Fruit fly (Drosophila melanogaster) whole organism, embryonic: ENCODE measurements around the gene ZnT77C.

Experiments used
- CG10209 ChIP-seq: fragments of 200-800 bp; sonication (Bioruptor generic); optimal IDR thresholded peaks from 3 replicates; lab custom pipeline; 2017; ENCODE audit warnings: missing biosample characterization, mild to moderate bottlenecking, missing genetic modification characterization, missing genetic modification reagents
- CG12299 ChIP-seq: fragments of 200-800 bp; sonication (Bioruptor generic); optimal IDR thresholded peaks from 2 replicates; lab custom pipeline; 2018; ENCODE audit warnings: missing biosample characterization, mild to moderate bottlenecking, missing genetic modification characterization
- CG13287 ChIP-seq: fragments of 200-800 bp; sonication (Bioruptor generic); IDR thresholded peaks from 2 replicates; pipeline ENCODE4 v1.3.6; 2022; ENCODE audit warnings: missing biosample characterization, missing genetic modification characterization; ENCODE audit not compliant: partially characterized antibody
- CG13296 ChIP-seq: fragments of 200-800 bp; sonication (Bioruptor generic); optimal IDR thresholded peaks from 3 replicates; lab custom pipeline; 2018; ENCODE audit warnings: missing biosample characterization, mild to moderate bottlenecking, missing genetic modification characterization
- CG13894 ChIP-seq: fragments of 200-800 bp; sonication (Bioruptor generic); optimal IDR thresholded peaks from 3 replicates; lab custom pipeline; 2018; ENCODE audit warnings: missing biosample characterization, mild to moderate bottlenecking, missing genetic modification characterization, moderate library complexity
- CG14441 ChIP-seq: fragments of 200-800 bp; sonication (Bioruptor generic); IDR thresholded peaks from 2 replicates; pipeline ENCODE4 v1.3.6; 2022; ENCODE audit warnings: missing biosample characterization, missing genetic modification characterization
- CG14667 ChIP-seq: fragments of 200-800 bp; sonication (Bioruptor generic); IDR thresholded peaks from 2 replicates; pipeline ENCODE4 v1.3.6; 2022; ENCODE audit warnings: missing biosample characterization, missing genetic modification characterization
- CG16863 ChIP-seq: fragments of 200-800 bp; sonication (Bioruptor generic); optimal IDR thresholded peaks from 3 replicates; lab custom pipeline; 2016; ENCODE audit warnings: missing biosample characterization, missing genetic modification characterization
- CG17186 ChIP-seq: fragments of 200-800 bp; sonication (Bioruptor generic); optimal IDR thresholded peaks from 3 replicates; lab custom pipeline; 2017; ENCODE audit warnings: missing biosample characterization, missing genetic modification reagents, missing genetic modification characterization
- CG17328 ChIP-seq: fragments of 200-800 bp; sonication (Bioruptor generic); IDR thresholded peaks from 2 replicates; pipeline ENCODE4 v1.3.6; 2022; ENCODE audit warnings: missing biosample characterization, missing genetic modification characterization
- CG18262 ChIP-seq: fragments of 200-800 bp; optimal IDR thresholded peaks from 3 replicates; lab custom pipeline; 2019; ENCODE audit warnings: missing biosample characterization, mild to moderate bottlenecking, missing genetic modification characterization, moderate library complexity
- CG1832 ChIP-seq: fragments of 200-800 bp; sonication (Bioruptor generic); optimal IDR thresholded peaks from 2 replicates; lab custom pipeline; 2017; ENCODE audit warnings: missing biosample characterization, mild to moderate bottlenecking, missing genetic modification characterization, inconsistent platforms
- CG31388 ChIP-seq: fragments of 200-800 bp; sonication (Bioruptor generic); optimal IDR thresholded peaks from 2 replicates; lab custom pipeline; 2016; ENCODE audit warnings: missing biosample characterization, missing genetic modification characterization
- CG4820 ChIP-seq: fragments of 200-800 bp; sonication (Bioruptor generic); optimal IDR thresholded peaks from 3 replicates; lab custom pipeline; 2016; ENCODE audit warnings: missing biosample characterization, missing genetic modification characterization
- CG5180 ChIP-seq: fragments of 200-800 bp; sonication (Bioruptor generic); optimal IDR thresholded peaks from 3 replicates; lab custom pipeline; 2017; ENCODE audit warnings: missing biosample characterization, missing genetic modification characterization, mild to moderate bottlenecking, moderate library complexity, missing genetic modification reagents
- CG8290 ChIP-seq, 3 experiments: fragments of 200-800 bp; sonication (Bioruptor generic); optimal IDR thresholded peaks; 2 replicates each; lab custom pipeline; 2016 to 2019; ENCODE audit warnings: missing biosample characterization in 3 of 3, missing genetic modification characterization in 3 of 3, mild to moderate bottlenecking in 2 of 3, moderate library complexity in 1 of 3
- CG9609 ChIP-seq: fragments of 200-800 bp; sonication (Bioruptor generic); optimal IDR thresholded peaks from 3 replicates; lab custom pipeline; 2016; ENCODE audit warnings: missing biosample characterization, missing genetic modification characterization
- CG9727 ChIP-seq: fragments of 200-800 bp; sonication (Bioruptor generic); optimal IDR thresholded peaks from 3 replicates; lab custom pipeline; 2017; ENCODE audit warnings: missing biosample characterization, mild to moderate bottlenecking, missing genetic modification characterization
- CG9817 ChIP-seq: fragments of 200-800 bp; sonication (Bioruptor generic); optimal IDR thresholded peaks from 2 replicates; lab custom pipeline; 2018; ENCODE audit warnings: missing biosample characterization, mild to moderate bottlenecking, missing genetic modification characterization, moderate library complexity
- Dek ChIP-seq: fragments of 200-800 bp; sonication (Bioruptor generic); optimal IDR thresholded peaks from 3 replicates; lab custom pipeline; 2019; ENCODE audit warnings: missing biosample characterization, mild to moderate bottlenecking, missing genetic modification characterization, moderate library complexity
- ERR ChIP-seq: fragments of 200-800 bp; sonication (Bioruptor generic); optimal IDR thresholded peaks from 2 replicates; lab custom pipeline; 2016; ENCODE audit warnings: missing biosample characterization, missing genetic modification characterization
- Hr39 ChIP-seq: fragments of >200 bp; optimal IDR thresholded peaks from 2 replicates; lab custom pipeline; 2017
- Mes4 ChIP-seq: fragments of 200-800 bp; sonication (Bioruptor generic); optimal IDR thresholded peaks from 2 replicates; lab custom pipeline; 2016; ENCODE audit warnings: missing biosample characterization, missing genetic modification characterization
- NC2α ChIP-seq: fragments of 200-800 bp; sonication (Bioruptor generic); optimal IDR thresholded peaks from 2 replicates; lab custom pipeline; 2016; ENCODE audit warnings: missing biosample characterization, missing genetic modification characterization
- NFAT ChIP-seq: fragments of 200-800 bp; sonication (Bioruptor generic); IDR thresholded peaks from 2 replicates; pipeline ENCODE4 v1.3.6; 2022; ENCODE audit warnings: missing biosample characterization, missing genetic modification characterization
- Sox100B ChIP-seq: fragments of 200-800 bp; sonication (Bioruptor generic); optimal IDR thresholded peaks from 3 replicates; lab custom pipeline; 2018; ENCODE audit warnings: missing biosample characterization, mild to moderate bottlenecking, missing genetic modification characterization
- Sox102F ChIP-seq: fragments of 200-800 bp; sonication (Bioruptor generic); optimal IDR thresholded peaks from 2 replicates; lab custom pipeline; 2018; ENCODE audit warnings: missing biosample characterization, mild to moderate bottlenecking, missing genetic modification characterization, moderate library complexity
- Xbp1 ChIP-seq: fragments of 200-800 bp; sonication (Bioruptor generic); optimal IDR thresholded peaks from 3 replicates; lab custom pipeline; 2016; ENCODE audit warnings: missing biosample characterization, mild to moderate bottlenecking, missing genetic modification characterization
- ap ChIP-seq: fragments of 200-800 bp; sonication (Bioruptor generic); IDR thresholded peaks from 2 replicates; pipeline ENCODE4 v1.3.6; 2022; ENCODE audit warnings: missing biosample characterization, missing genetic modification characterization
- bbx ChIP-seq: fragments of 200-800 bp; sonication (Bioruptor generic); IDR thresholded peaks from 2 replicates; pipeline ENCODE4 v1.3.6; 2022; ENCODE audit warnings: missing biosample characterization, missing genetic modification characterization; ENCODE audit not compliant: partially characterized antibody
- bcd ChIP-seq: fragments of 200-800 bp; sonication (Bioruptor generic); optimal IDR thresholded peaks from 2 replicates; lab custom pipeline; 2017; ENCODE audit warnings: missing biosample characterization, mild to moderate bottlenecking, missing genetic modification characterization
- chn ChIP-seq: fragments of 200-800 bp; sonication (Bioruptor generic); optimal IDR thresholded peaks from 2 replicates; lab custom pipeline; 2016; ENCODE audit warnings: missing biosample characterization, missing genetic modification characterization
- corto ChIP-seq: fragments of 200-800 bp; sonication (Bioruptor generic); optimal IDR thresholded peaks from 2 replicates; lab custom pipeline; 2016; ENCODE audit warnings: missing biosample characterization, mild to moderate bottlenecking, missing genetic modification characterization, moderate library complexity
- disco-r ChIP-seq: fragments of 200-800 bp; sonication (Bioruptor generic); optimal IDR thresholded peaks from 2 replicates; lab custom pipeline; 2016; ENCODE audit warnings: missing biosample characterization, missing genetic modification characterization
- fu2 ChIP-seq: fragments of 200-800 bp; sonication (Bioruptor generic); optimal IDR thresholded peaks from 2 replicates; lab custom pipeline; 2016; ENCODE audit warnings: missing biosample characterization, missing genetic modification characterization
- gcm2 ChIP-seq: fragments of 200-800 bp; sonication (Bioruptor generic); optimal IDR thresholded peaks from 2 replicates; lab custom pipeline; 2016; ENCODE audit warnings: missing biosample characterization, missing genetic modification characterization
- jigr1 ChIP-seq: fragments of 200-800 bp; sonication (Bioruptor generic); IDR thresholded peaks from 3 replicates; pipeline ENCODE4 v1.3.6; 2022; ENCODE audit warnings: missing biosample characterization, missing genetic modification characterization
- nerfin-1 ChIP-seq: fragments of 200-800 bp; sonication (Bioruptor generic); optimal IDR thresholded peaks from 3 replicates; lab custom pipeline; 2019; ENCODE audit warnings: missing biosample characterization, mild to moderate bottlenecking, missing genetic modification characterization, moderate library complexity
- otp ChIP-seq: fragments of 200-800 bp; sonication (Bioruptor generic); IDR thresholded peaks from 3 replicates; pipeline ENCODE4, ENCODE4 v1.3.6; 2022; ENCODE audit warnings: missing biosample characterization, missing genetic modification characterization
- pan ChIP-seq, 4 experiments: fragments of >200 bp in 3 of 4; fragments of 200-800 bp in 1 of 4; sonication (Bioruptor generic) in 1 of 4; optimal IDR thresholded peaks in 3 of 4; IDR thresholded peaks in 1 of 4; 2 replicates each; pipeline versions ENCODE4 v1.3.6 to Lab custom; 2017 to 2022; ENCODE audit warnings: missing biosample characterization in 2 of 4, missing genetic modification characterization in 2 of 4, mixed read lengths in 1 of 4
- pb ChIP-seq: fragments of 200-800 bp; sonication (Bioruptor generic); optimal IDR thresholded peaks from 3 replicates; lab custom pipeline; 2016; ENCODE audit warnings: missing biosample characterization, missing genetic modification characterization
- ranshi ChIP-seq: fragments of 200-800 bp; sonication (Bioruptor generic); IDR thresholded peaks from 2 replicates; pipeline ENCODE4 v1.3.6; 2022; ENCODE audit warnings: missing biosample characterization, missing genetic modification characterization
- seq ChIP-seq: fragments of 200-800 bp; sonication (Bioruptor generic); IDR thresholded peaks from 2 replicates; pipeline ENCODE4 v1.3.6; 2022; ENCODE audit warnings: missing biosample characterization, missing genetic modification characterization
- sim ChIP-seq: fragments of 200-800 bp; sonication (Bioruptor generic); IDR thresholded peaks from 2 replicates; pipeline ENCODE4 v1.3.6; 2022; ENCODE audit warnings: missing biosample characterization, missing genetic modification characterization
- slp2 ChIP-seq: fragments of 200-800 bp; sonication (Bioruptor generic); optimal IDR thresholded peaks from 2 replicates; lab custom pipeline; 2016; ENCODE audit warnings: missing biosample characterization, missing genetic modification characterization
- so ChIP-seq: fragments of 200-800 bp; sonication (Bioruptor generic); IDR thresholded peaks from 3 replicates; pipeline ENCODE4 v1.3.6; 2022; ENCODE audit warnings: missing biosample characterization, missing genetic modification characterization
- sqz ChIP-seq: fragments of 200-800 bp; sonication (Bioruptor generic); optimal IDR thresholded peaks from 3 replicates; lab custom pipeline; 2018; ENCODE audit warnings: missing biosample characterization, mild to moderate bottlenecking, missing genetic modification characterization
- ssp ChIP-seq: fragments of 200-800 bp; sonication (Bioruptor generic); IDR thresholded peaks from 2 replicates; pipeline ENCODE4 v1.3.6; 2022; ENCODE audit warnings: missing biosample characterization, missing genetic modification characterization
- zfh2 ChIP-seq: fragments of 200-800 bp; sonication (Bioruptor generic); optimal IDR thresholded peaks from 2 replicates; lab custom pipeline; 2016; ENCODE audit warnings: missing biosample characterization, missing genetic modification characterization

ZnT77C gene

dm6 chr3L:20508136-20508635 lies 13.5 kb upstream of the ZnT77C start (continued):
- TF ChIP-seq seq (GFP tag; lab: Robert Waterston, UW), result peak; percentile 91
- TF ChIP-seq CG31388 (GFP tag; lab: Kevin White, UChicago), result peak; percentile 85
- peak; percentile 78 for TF ChIP-seq CG8290 (GFP tag; optimal IDR thresholded peaks at IDR 0.05; lab: Kevin White, UChicago)
- TF ChIP-seq CG8290 (tag; optimal IDR thresholded peaks at IDR 0.05; lab: Kevin White, UChicago), result peak; percentile 58 to 96
- TF ChIP-seq Sox100B (GFP tag; lab: Kevin White, UChicago), result peak; percentile 88
- TF ChIP-seq bcd (GFP tag; lab: Kevin White, UChicago), result peak; percentile 94
- peak; percentile 85 for TF ChIP-seq CG18262 (tag; lab: Kevin White, UChicago)
- no peak for TF ChIP-seq pan (optimal IDR thresholded peaks at IDR 0.05; lab: Kevin White, UChicago)
- TF ChIP-seq pan (GFP tag; optimal IDR thresholded peaks at IDR 0.05 in 1 of 2, IDR thresholded peaks at IDR 0.05 in 1 of 2), result peak in 1 of 2 experiments; percentile 89
- peak; percentile 78 for TF ChIP-seq pb
- peak; percentile 82 for TF ChIP-seq CG16863 (GFP tag; lab: Kevin White, UChicago)
- TF ChIP-seq ranshi, result peak; percentile 91; the same call in 1 of the 2 replicates
- peak; percentile 31 for TF ChIP-seq corto (GFP tag; lab: Kevin White, UChicago)
- peak; percentile 94 for TF ChIP-seq CG13296 (GFP tag; lab: Kevin White, UChicago)
- peak; percentile 91 for TF ChIP-seq chn (GFP tag; lab: Kevin White, UChicago)
- peak; percentile 65 for TF ChIP-seq sqz (GFP tag; lab: Kevin White, UChicago)
- TF ChIP-seq Dek, result peak; percentile 94
- TF ChIP-seq CG13287, result 0 out of 2 replicates have a peak, but pooled peaks have one; percentile 21
- peak; percentile 98 for TF ChIP-seq NFAT
- peak; percentile 90 for TF ChIP-seq ERR (GFP tag; lab: Kevin White, UChicago)
- TF ChIP-seq CG13894 (tag; lab: Kevin White, UChicago), result peak; percentile 97
- TF ChIP-seq jigr1 (GFP tag; lab: Robert Waterston, UW), result peak; percentile 85; the same call in 2 of the 3 replicates
- TF ChIP-seq nerfin-1 (tag; lab: Kevin White, UChicago), result peak; percentile 85
- no peak for TF ChIP-seq bbx
- TF ChIP-seq otp (GFP tag; lab: Robert Waterston, UW), result peak; percentile 85; the same call in 2 of the 3 replicates
- TF ChIP-seq CG4820 (GFP tag; lab: Kevin White, UChicago), result peak; percentile 90
- peak; percentile 84 for TF ChIP-seq disco-r (GFP tag; lab: Kevin White, UChicago)
- peak; percentile 88 for TF ChIP-seq slp2 (GFP tag; lab: Kevin White, UChicago)
- peak; percentile 76 for TF ChIP-seq gcm2
- peak; percentile 97 for TF ChIP-seq zfh2
- peak; percentile 94 for TF ChIP-seq CG9727 (GFP tag; lab: Kevin White, UChicago)
- peak; percentile 38 for TF ChIP-seq CG17186 (GFP tag; lab: Kevin White, UChicago)
- peak; percentile 88 for TF ChIP-seq Sox102F (GFP tag; lab: Kevin White, UChicago)
- peak; percentile 68 for TF ChIP-seq ap
- peak; percentile 93 for TF ChIP-seq Xbp1 (GFP tag; lab: Kevin White, UChicago)
- TF ChIP-seq ssp (GFP tag; lab: Robert Waterston, UW), result peak; percentile 86
- TF ChIP-seq CG1832 (GFP tag; lab: Kevin White, UChicago), result no peak
- peak; percentile 91 for TF ChIP-seq so (GFP tag; lab: Robert Waterston, UW)
- TF ChIP-seq CG14667 (GFP tag; lab: Robert Waterston, UW), result no peak; the same call in 1 of the 2 replicates
- TF ChIP-seq CG14441 (GFP tag; lab: Robert Waterston, UW), result peak; percentile 4
- peak; percentile 77 for TF ChIP-seq CG12299 (tag; lab: Kevin White, UChicago)
- peak; percentile 81 for TF ChIP-seq NC2α (GFP tag; lab: Kevin White, UChicago)
- peak; percentile 94 for TF ChIP-seq fu2 (GFP tag; lab: Kevin White, UChicago)
- TF ChIP-seq CG17328 (GFP tag; lab: Robert Waterston, UW), result peak; percentile 83
- peak; percentile 95 for TF ChIP-seq CG9817 (tag; lab: Kevin White, UChicago)
- peak; percentile 77 for TF ChIP-seq Mes4 (GFP tag; lab: Kevin White, UChicago)
- TF ChIP-seq CG10209 (GFP tag; lab: Kevin White, UChicago), result peak; percentile 94
- peak; percentile 91 for TF ChIP-seq CG9609 (GFP tag; lab: Kevin White, UChicago)
- TF ChIP-seq Hr39 (lab: Kevin White, UChicago), result no peak
- TF ChIP-seq CG5180 (GFP tag; lab: Kevin White, UChicago), result peak; percentile 82
- TF ChIP-seq sim, result peak; percentile 64; the same call in 1 of the 2 replicates
